Fruit fly (Drosophila melanogaster) whole organism, adult: ENCODE results near the gene ssp.

ENCODE experiments used
- CG11617 ChIP-seq: fragments of 200-800 bp; sonication (Bioruptor generic); optimal IDR thresholded peaks from 2 replicates; lab custom pipeline; 2017; ENCODE audit warnings: mild to moderate bottlenecking, missing biosample characterization, missing genetic modification reagents, missing genetic modification characterization
- CG12768 ChIP-seq: fragments of 200-800 bp; sonication (Bioruptor generic); optimal IDR thresholded peaks from 2 replicates; lab custom pipeline; 2017; ENCODE audit warnings: missing biosample characterization, missing genetic modification characterization, mild to moderate bottlenecking, moderate library complexity, missing genetic modification reagents
- CG14711 ChIP-seq: fragments of 200-800 bp; sonication (Bioruptor generic); optimal IDR thresholded peaks from 2 replicates; lab custom pipeline; 2018; ENCODE audit warnings: missing biosample characterization, mild to moderate bottlenecking, missing genetic modification characterization, moderate library complexity
- CG1620 ChIP-seq: fragments of 200-800 bp; sonication (Bioruptor generic); optimal IDR thresholded peaks from 2 replicates; lab custom pipeline; 2016; ENCODE audit warnings: missing biosample characterization, missing genetic modification characterization
- CG33017 ChIP-seq: fragments of 200-800 bp; sonication (Bioruptor generic); optimal IDR thresholded peaks from 2 replicates; lab custom pipeline; 2018; ENCODE audit warnings: missing biosample characterization, mild to moderate bottlenecking, missing genetic modification characterization, moderate library complexity
- CG5204 ChIP-seq: fragments of 200-800 bp; sonication (Bioruptor generic); optimal IDR thresholded peaks from 2 replicates; lab custom pipeline; 2016; ENCODE audit warnings: missing biosample characterization, missing genetic modification characterization
- CG7045 ChIP-seq: fragments of 200-800 bp; sonication (Bioruptor generic); optimal IDR thresholded peaks from 2 replicates; lab custom pipeline; 2017; ENCODE audit warnings: missing biosample characterization, mild to moderate bottlenecking, missing genetic modification characterization
- CG7101 ChIP-seq: fragments of 200-800 bp; sonication (Bioruptor generic); optimal IDR thresholded peaks from 2 replicates; lab custom pipeline; 2018; ENCODE audit warnings: missing biosample characterization, mild to moderate bottlenecking, missing genetic modification characterization, moderate library complexity
- Clk ChIP-seq: fragments of 200-800 bp; sonication (Bioruptor generic); optimal IDR thresholded peaks from 2 replicates; lab custom pipeline; 2017; ENCODE audit warnings: missing biosample characterization, missing genetic modification characterization
- Crg-1 ChIP-seq: fragments of 200-800 bp; sonication (Bioruptor generic); optimal IDR thresholded peaks from 2 replicates; lab custom pipeline; 2016; ENCODE audit warnings: missing biosample characterization, missing genetic modification characterization
- Hr96 ChIP-seq: fragments of 200-800 bp; sonication (Bioruptor generic); optimal IDR thresholded peaks from 2 replicates; lab custom pipeline; 2016; ENCODE audit warnings: missing biosample characterization, missing genetic modification characterization
- Mnt ChIP-seq: fragments of 200-800 bp; sonication (Bioruptor generic); optimal IDR thresholded peaks from 2 replicates; lab custom pipeline; 2016; ENCODE audit warnings: missing biosample characterization, mild to moderate bottlenecking, missing genetic modification characterization
- bab1 ChIP-seq: fragments of 200-800 bp; sonication (Bioruptor generic); optimal IDR thresholded peaks from 3 replicates; lab custom pipeline; 2019; ENCODE audit warnings: missing biosample characterization, mild to moderate bottlenecking, missing genetic modification characterization, moderate library complexity
- cic ChIP-seq: fragments of 200-800 bp; sonication (Bioruptor generic); optimal IDR thresholded peaks from 2 replicates; lab custom pipeline; 2017; ENCODE audit warnings: missing biosample characterization, mild to moderate bottlenecking, missing genetic modification characterization, moderate library complexity
- cnc ChIP-seq, 2 experiments: fragments of >200 bp; optimal IDR thresholded peaks; 2 replicates each; lab custom pipeline; 2017
- kay ChIP-seq: fragments of 200-800 bp; sonication (Bioruptor generic); peaks from one replicate; lab custom pipeline; 2016; ENCODE audit warnings: missing biosample characterization, missing genetic modification characterization, borderline replicate concordance
- ovo ChIP-seq: fragments of 200-800 bp; sonication (Bioruptor generic); optimal IDR thresholded peaks from 2 replicates; lab custom pipeline; 2016; ENCODE audit warnings: missing biosample characterization, missing genetic modification characterization
- pad ChIP-seq: fragments of 200-800 bp; sonication (Bioruptor generic); optimal IDR thresholded peaks from 3 replicates; lab custom pipeline; 2017; ENCODE audit warnings: missing biosample characterization, missing genetic modification characterization, mild to moderate bottlenecking, moderate library complexity, missing genetic modification reagents
- tj ChIP-seq: fragments of 200-800 bp; sonication (Bioruptor generic); optimal IDR thresholded peaks from 3 replicates; lab custom pipeline; 2017; ENCODE audit warnings: missing biosample characterization, mild to moderate bottlenecking, missing genetic modification characterization, moderate library complexity
- toe ChIP-seq: fragments of 200-800 bp; sonication (Bioruptor generic); optimal IDR thresholded peaks from 2 replicates; lab custom pipeline; 2016; ENCODE audit warnings: missing biosample characterization, missing genetic modification characterization

ssp gene

dm6 chr3L:12111081-12111958 is 6.7 kb upstream of the ssp start:
- TF ChIP-seq ovo (GFP tag; lab: Kevin White, UChicago) (no peak), Crg-1 (GFP tag; lab: Kevin White, UChicago) (no peak), CG1620 (GFP tag; lab: Kevin White, UChicago) (no peak), bab1 (GFP tag; lab: Kevin White, UChicago) (peak; percentile 58), CG11617 (peak; percentile 24), toe (GFP tag; lab: Kevin White, UChicago) (no peak), cnc (optimal IDR thresholded peaks at IDR 0.05; lab: Kevin White, UChicago) (no peak), CG7045 (no peak), tj (GFP tag; lab: Kevin White, UChicago) (peak; percentile 99), CG14711 (tag; lab: Kevin White, UChicago) (peak; percentile 61), kay (GFP tag; lab: Kevin White, UChicago) (no peak), CG7101 (tag; lab: Kevin White, UChicago) (peak; percentile 40), CG12768 (no peak), pad (peak; percentile 42), CG5204 (GFP tag; lab: Kevin White, UChicago) (no peak), Mnt (GFP tag; lab: Kevin White, UChicago) (no peak), Hr96 (no peak), cic (GFP tag; lab: Kevin White, UChicago) (no peak), Clk (GFP tag; lab: Kevin White, UChicago) (no peak), CG33017 (tag; lab: Kevin White, UChicago) (no peak)

- no peak for TF ChIP-seq Mnt (GFP tag; lab: Kevin White, UChicago)
- TF ChIP-seq tj (GFP tag; lab: Kevin White, UChicago) = no peak
- TF ChIP-seq toe (GFP tag; lab: Kevin White, UChicago) = no peak
- TF ChIP-seq CG11617 = no peak
- TF ChIP-seq Clk (GFP tag; lab: Kevin White, UChicago) = no peak
- no peak for TF ChIP-seq cnc (optimal IDR thresholded peaks at IDR 0.05; lab: Kevin White, UChicago)
- no peak for TF ChIP-seq Hr96
- no peak for TF ChIP-seq kay (GFP tag; lab: Kevin White, UChicago)
- no peak for TF ChIP-seq CG1620 (GFP tag; lab: Kevin White, UChicago)
- TF ChIP-seq CG5204 (GFP tag; lab: Kevin White, UChicago) = no peak
- TF ChIP-seq Crg-1 (GFP tag; lab: Kevin White, UChicago) = no peak
- TF ChIP-seq pad = no peak
- no peak for TF ChIP-seq CG33017 (tag; lab: Kevin White, UChicago)
- TF ChIP-seq cic (GFP tag; lab: Kevin White, UChicago) = no peak
- no peak for TF ChIP-seq CG7101 (tag; lab: Kevin White, UChicago)
- TF ChIP-seq bab1 (GFP tag; lab: Kevin White, UChicago) = no peak
- no peak for TF ChIP-seq CG12768
- TF ChIP-seq CG14711 (tag; lab: Kevin White, UChicago) = no peak
- no peak for TF ChIP-seq CG7045
- TF ChIP-seq ovo (GFP tag; lab: Kevin White, UChicago) = no peak
These were observed 5.1 kb upstream of the ssp start for dm6 chr3L:12112967-12113366.

- TF ChIP-seq CG33017 (tag; lab: Kevin White, UChicago) (no peak), bab1 (GFP tag; lab: Kevin White, UChicago) (no peak), cic (GFP tag; lab: Kevin White, UChicago) (no peak), CG14711 (tag; lab: Kevin White, UChicago) (no peak), ovo (GFP tag; lab: Kevin White, UChicago) (no peak), CG5204 (GFP tag; lab: Kevin White, UChicago) (no peak), cnc (optimal IDR thresholded peaks at IDR 0.05; lab: Kevin White, UChicago) (no peak), Hr96 (no peak), Clk (GFP tag; lab: Kevin White, UChicago) (no peak), toe (GFP tag; lab: Kevin White, UChicago) (no peak), kay (GFP tag; lab: Kevin White, UChicago) (no peak), Mnt (GFP tag; lab: Kevin White, UChicago) (no peak), CG11617 (no peak), CG12768 (no peak)
These were observed 4.5 kb upstream of the ssp start for dm6 chr3L:12113589-12113988.

- no peak for TF ChIP-seq Crg-1 (GFP tag; lab: Kevin White, UChicago)
These were observed 3.9 kb upstream of the ssp start for dm6 chr3L:12114188-12114587.

- TF ChIP-seq toe (GFP tag; lab: Kevin White, UChicago) = no peak
- no peak for TF ChIP-seq CG11617
- no peak for TF ChIP-seq tj (GFP tag; lab: Kevin White, UChicago)
- no peak for TF ChIP-seq cnc (optimal IDR thresholded peaks at IDR 0.05; lab: Kevin White, UChicago)
- TF ChIP-seq CG5204 (GFP tag; lab: Kevin White, UChicago) = no peak
- TF ChIP-seq kay (GFP tag; lab: Kevin White, UChicago) = no peak
- TF ChIP-seq CG14711 (tag; lab: Kevin White, UChicago) = no peak
- TF ChIP-seq Hr96 = no peak
- no peak for TF ChIP-seq Crg-1 (GFP tag; lab: Kevin White, UChicago)
- no peak for TF ChIP-seq CG12768
- no peak for TF ChIP-seq Clk (GFP tag; lab: Kevin White, UChicago)
- no peak for TF ChIP-seq CG1620 (GFP tag; lab: Kevin White, UChicago)
- TF ChIP-seq cic (GFP tag; lab: Kevin White, UChicago) = no peak
- TF ChIP-seq CG33017 (tag; lab: Kevin White, UChicago) = no peak
- TF ChIP-seq pad = no peak
- TF ChIP-seq bab1 (GFP tag; lab: Kevin White, UChicago) = no peak
- TF ChIP-seq Mnt (GFP tag; lab: Kevin White, UChicago) = no peak
- TF ChIP-seq ovo (GFP tag; lab: Kevin White, UChicago) = no peak
These were observed 3.0 kb upstream of the ssp start for dm6 chr3L:12115103-12115502.
